Fruit fly (Drosophila melanogaster) whole organism, embryonic: ENCODE measurements around the gene CG5639.

Source experiments
- Asciz ChIP-seq: fragments of 200-800 bp; sonication (Bioruptor generic); optimal IDR thresholded peaks from 2 replicates; lab custom pipeline; 2017; ENCODE audit warnings: missing biosample characterization, mild to moderate bottlenecking, missing genetic modification characterization, missing genetic modification reagents
- Awh ChIP-seq: fragments of 200-800 bp; sonication (Bioruptor generic); IDR thresholded peaks from 2 replicates; pipeline ENCODE4, ENCODE4 v1.3.6; 2022; ENCODE audit warnings: missing biosample characterization, missing genetic modification characterization
- BEAF-32 ChIP-seq: fragments of 200-800 bp; sonication (Bioruptor generic); optimal IDR thresholded peaks from 3 replicates; lab custom pipeline; 2017; ENCODE audit warnings: missing biosample characterization, missing genetic modification characterization, mild to moderate bottlenecking, moderate library complexity, missing genetic modification reagents
- Bdp1 ChIP-seq: fragments of 200-800 bp; sonication (Bioruptor generic); optimal IDR thresholded peaks from 3 replicates; lab custom pipeline; 2016; ENCODE audit warnings: missing biosample characterization, missing genetic modification characterization
- CG10274 ChIP-seq: fragments of 200-800 bp; sonication (Bioruptor generic); optimal IDR thresholded peaks from 3 replicates; lab custom pipeline; 2017; ENCODE audit warnings: missing biosample characterization, mild to moderate bottlenecking, missing genetic modification characterization
- CG12071 ChIP-seq: fragments of 200-800 bp; sonication (Bioruptor generic); optimal IDR thresholded peaks from 3 replicates; lab custom pipeline; 2018; ENCODE audit warnings: missing biosample characterization, mild to moderate bottlenecking, missing genetic modification characterization
- CG12769 ChIP-seq: fragments of 200-800 bp; sonication (Bioruptor generic); optimal IDR thresholded peaks from 2 replicates; lab custom pipeline; 2019; ENCODE audit warnings: missing biosample characterization, mild to moderate bottlenecking, missing genetic modification characterization, moderate library complexity
- CG13424 ChIP-seq: fragments of 200-800 bp; sonication (Bioruptor generic); optimal IDR thresholded peaks from 2 replicates; lab custom pipeline; 2019; ENCODE audit warnings: missing biosample characterization, mild to moderate bottlenecking, missing genetic modification characterization, moderate library complexity
- CG17802 ChIP-seq: fragments of 200-800 bp; sonication (Bioruptor generic); optimal IDR thresholded peaks from 2 replicates; lab custom pipeline; 2018; ENCODE audit warnings: missing biosample characterization, mild to moderate bottlenecking, missing genetic modification characterization, moderate library complexity
- CG18619 ChIP-seq: fragments of 200-800 bp; sonication (Bioruptor generic); optimal IDR thresholded peaks from 3 replicates; lab custom pipeline; 2017; ENCODE audit warnings: missing biosample characterization, mild to moderate bottlenecking, missing genetic modification characterization
- CG2199 ChIP-seq: fragments of 200-800 bp; sonication (Bioruptor generic); IDR thresholded peaks from 3 replicates; pipeline ENCODE4 v1.3.6; 2022; ENCODE audit warnings: missing biosample characterization, missing genetic modification characterization
- CG2712 ChIP-seq: fragments of 200-800 bp; optimal IDR thresholded peaks from 3 replicates; lab custom pipeline; 2019; ENCODE audit warnings: missing biosample characterization, mild to moderate bottlenecking, missing genetic modification characterization, moderate library complexity
- CG30020 ChIP-seq: fragments of 200-800 bp; optimal IDR thresholded peaks from 2 replicates; lab custom pipeline; 2019; ENCODE audit warnings: missing biosample characterization, mild to moderate bottlenecking, missing genetic modification characterization, moderate library complexity
- CG3065 ChIP-seq: fragments of 200-800 bp; sonication (Bioruptor generic); optimal IDR thresholded peaks from 2 replicates; lab custom pipeline; 2016; ENCODE audit warnings: missing biosample characterization, missing genetic modification characterization
- CG4328 ChIP-seq: fragments of 200-800 bp; sonication (Bioruptor generic); optimal IDR thresholded peaks from 3 replicates; lab custom pipeline; 2017; ENCODE audit warnings: missing biosample characterization, missing genetic modification reagents, missing genetic modification characterization
- CG4360 ChIP-seq: fragments of 200-800 bp; sonication (Bioruptor generic); IDR thresholded peaks from 2 replicates; pipeline ENCODE4 v1.3.6; 2022; ENCODE audit warnings: missing biosample characterization, missing genetic modification characterization
- CG4617 ChIP-seq: fragments of 200-800 bp; sonication (Bioruptor generic); optimal IDR thresholded peaks from 3 replicates; lab custom pipeline; 2016; ENCODE audit warnings: missing biosample characterization, missing genetic modification characterization, borderline replicate concordance
- CG5245 ChIP-seq: fragments of 200-800 bp; sonication (Bioruptor generic); optimal IDR thresholded peaks from 3 replicates; lab custom pipeline; 2016; ENCODE audit warnings: missing biosample characterization, missing genetic modification characterization
- CG6791 ChIP-seq: fragments of 200-800 bp; sonication (Bioruptor generic); IDR thresholded peaks from 3 replicates; pipeline ENCODE4 v1.3.6; 2022; ENCODE audit warnings: missing biosample characterization, missing genetic modification characterization; ENCODE audit not compliant: partially characterized antibody
- CG6813 ChIP-seq: fragments of 200-800 bp; sonication (Bioruptor generic); optimal IDR thresholded peaks from 2 replicates; lab custom pipeline; 2017; ENCODE audit warnings: missing biosample characterization, missing genetic modification characterization, mild to moderate bottlenecking, moderate library complexity, missing genetic modification reagents
- CG6854 ChIP-seq: fragments of 200-800 bp; sonication (Bioruptor generic); optimal IDR thresholded peaks from 3 replicates; lab custom pipeline; 2017; ENCODE audit warnings: missing biosample characterization, mild to moderate bottlenecking, missing genetic modification characterization
- CG8765 ChIP-seq: fragments of 200-800 bp; sonication (Bioruptor generic); IDR thresholded peaks from 2 replicates; pipeline ENCODE4 v1.3.6; 2022; ENCODE audit warnings: missing biosample characterization, missing genetic modification characterization
- Camta ChIP-seq: fragments of 200-800 bp; sonication (Bioruptor generic); optimal IDR thresholded peaks from 2 replicates; lab custom pipeline; 2016; ENCODE audit warnings: missing biosample characterization, missing genetic modification characterization
- CoRest ChIP-seq: fragments of 200-800 bp; sonication (Bioruptor generic); optimal IDR thresholded peaks from 3 replicates; lab custom pipeline; 2018; ENCODE audit warnings: missing biosample characterization, mild to moderate bottlenecking, missing genetic modification characterization, moderate library complexity
- D ChIP-seq, 2 experiments: fragments of 200-800 bp in 1 of 2; fragments of >200 bp in 1 of 2; sonication (Bioruptor generic) in 1 of 2; optimal IDR thresholded peaks; 2 replicates in 1 of 2; 3 replicates in 1 of 2; lab custom pipeline; 2017; ENCODE audit warnings: mild to moderate bottlenecking in 1 of 2, missing biosample characterization in 1 of 2, missing genetic modification characterization in 1 of 2, missing genetic modification reagents in 1 of 2
- Gug ChIP-seq: fragments of 200-800 bp; sonication (Bioruptor generic); IDR thresholded peaks from 4 replicates; pipeline ENCODE4 v1.3.6; 2022; ENCODE audit warnings: missing biosample characterization, missing genetic modification characterization
- HLHmδ ChIP-seq: fragments of 200-800 bp; sonication (Bioruptor generic); optimal IDR thresholded peaks from 2 replicates; lab custom pipeline; 2018; ENCODE audit warnings: missing biosample characterization, mild to moderate bottlenecking, missing genetic modification characterization, moderate library complexity
- Hmx ChIP-seq: fragments of 200-800 bp; sonication (Bioruptor generic); optimal IDR thresholded peaks from 2 replicates; lab custom pipeline; 2016; ENCODE audit warnings: missing biosample characterization, missing genetic modification characterization
- Hr39 ChIP-seq: fragments of >200 bp; optimal IDR thresholded peaks from 2 replicates; lab custom pipeline; 2017
- NC2β ChIP-seq: fragments of 200-800 bp; sonication (Bioruptor generic); optimal IDR thresholded peaks from 2 replicates; lab custom pipeline; 2016; ENCODE audit warnings: missing biosample characterization, missing genetic modification characterization
- Opbp ChIP-seq: fragments of 200-800 bp; sonication (Bioruptor generic); IDR thresholded peaks from 3 replicates; pipeline ENCODE4 v1.3.6; 2022; ENCODE audit warnings: missing biosample characterization, missing genetic modification characterization; ENCODE audit not compliant: partially characterized antibody
- Poxn ChIP-seq: fragments of 200-800 bp; sonication (Bioruptor generic); IDR thresholded peaks from 2 replicates; pipeline ENCODE4 v1.3.6; 2022; ENCODE audit warnings: missing biosample characterization, missing genetic modification characterization
- al ChIP-seq: fragments of 200-800 bp; sonication (Bioruptor generic); IDR thresholded peaks from 2 replicates; pipeline ENCODE4 v1.3.6; 2022; ENCODE audit warnings: missing biosample characterization, missing genetic modification characterization
- bab2 ChIP-seq: fragments of 200-800 bp; sonication (Bioruptor generic); optimal IDR thresholded peaks from 2 replicates; lab custom pipeline; 2016; ENCODE audit warnings: missing biosample characterization, missing genetic modification characterization
- btn ChIP-seq: fragments of 200-800 bp; sonication (Bioruptor generic); optimal IDR thresholded peaks from 2 replicates; lab custom pipeline; 2016; ENCODE audit warnings: missing biosample characterization, missing genetic modification characterization
- caup ChIP-seq: fragments of 200-800 bp; sonication (Bioruptor generic); optimal IDR thresholded peaks from 3 replicates; lab custom pipeline; 2017; ENCODE audit warnings: missing biosample characterization, mild to moderate bottlenecking, missing genetic modification characterization, moderate library complexity; ENCODE audit not compliant: severe bottlenecking
- ems ChIP-seq: fragments of 200-800 bp; sonication (Bioruptor generic); optimal IDR thresholded peaks from 3 replicates; lab custom pipeline; 2016; ENCODE audit warnings: missing biosample characterization, missing genetic modification characterization
- en ChIP-seq: fragments of 200-800 bp; sonication (Bioruptor generic); optimal IDR thresholded peaks from 2 replicates; lab custom pipeline; 2016; ENCODE audit warnings: missing biosample characterization, missing genetic modification characterization
- fd102C ChIP-seq: fragments of 200-800 bp; sonication (Bioruptor generic); optimal IDR thresholded peaks from 2 replicates; lab custom pipeline; 2018; ENCODE audit warnings: missing biosample characterization, mild to moderate bottlenecking, missing genetic modification characterization, moderate library complexity
- gsb-n ChIP-seq: fragments of 200-800 bp; sonication (Bioruptor generic); optimal IDR thresholded peaks from 3 replicates; lab custom pipeline; 2018; ENCODE audit warnings: missing biosample characterization, mild to moderate bottlenecking, missing genetic modification characterization
- gt ChIP-seq: fragments of 200-800 bp; sonication (Bioruptor generic); IDR thresholded peaks from 2 replicates; pipeline ENCODE4 v1.3.6; 2022; ENCODE audit warnings: missing biosample characterization, missing genetic modification characterization
- her ChIP-seq: fragments of 200-800 bp; sonication (Bioruptor generic); optimal IDR thresholded peaks from 2 replicates; lab custom pipeline; 2016; ENCODE audit warnings: missing biosample characterization, missing genetic modification characterization
- nau ChIP-seq: fragments of 200-800 bp; sonication (Bioruptor generic); optimal IDR thresholded peaks from 3 replicates; lab custom pipeline; 2017; ENCODE audit warnings: missing biosample characterization, mild to moderate bottlenecking, missing genetic modification characterization, missing genetic modification reagents
- pum ChIP-seq: fragments of 200-800 bp; sonication (Bioruptor generic); optimal IDR thresholded peaks from 2 replicates; lab custom pipeline; 2016; ENCODE audit warnings: missing biosample characterization, missing genetic modification characterization
- scrt ChIP-seq: fragments of 200-800 bp; sonication (Bioruptor generic); optimal IDR thresholded peaks from 2 replicates; lab custom pipeline; 2018; ENCODE audit warnings: missing biosample characterization, mild to moderate bottlenecking, missing genetic modification characterization, moderate library complexity
- tap ChIP-seq: fragments of 200-800 bp; optimal IDR thresholded peaks from 3 replicates; lab custom pipeline; 2019; ENCODE audit warnings: missing biosample characterization, mild to moderate bottlenecking, missing genetic modification characterization, moderate library complexity
- tio ChIP-seq: fragments of 200-800 bp; sonication (Bioruptor generic); optimal IDR thresholded peaks from 2 replicates; lab custom pipeline; 2017; ENCODE audit warnings: missing biosample characterization, missing genetic modification characterization, inconsistent platforms
- toy ChIP-seq: fragments of 200-800 bp; sonication (Bioruptor generic); IDR thresholded peaks from 2 replicates; pipeline ENCODE4 v1.3.6; 2022; ENCODE audit warnings: missing biosample characterization, missing genetic modification characterization
- zf30C ChIP-seq: fragments of 200-800 bp; sonication (Bioruptor generic); optimal IDR thresholded peaks from 3 replicates; lab custom pipeline; 2018; ENCODE audit warnings: missing biosample characterization, mild to moderate bottlenecking, missing genetic modification characterization

CG5639 gene

dm6 chr3R:27604636-27605443 is 8.9 kb upstream of the CG5639 start (continued):
- TF ChIP-seq pum (GFP tag; lab: Kevin White, UChicago) (no peak), Hr39 (lab: Kevin White, UChicago) (no peak), scrt (no peak), D (optimal IDR thresholded peaks at IDR 0.05; lab: Kevin White, UChicago) (no peak), D (GFP tag; optimal IDR thresholded peaks at IDR 0.05; lab: Kevin White, UChicago) (peak; percentile 29), CG13424 (no peak), CG2199 (peak; percentile 91; the same call in 2 of the 3 replicates), btn (GFP tag; lab: Kevin White, UChicago) (no peak), en (GFP tag; lab: Kevin White, UChicago) (no peak), CG17802 (no peak), CG4328 (GFP tag; lab: Kevin White, UChicago) (no peak), BEAF-32 (GFP tag; lab: Kevin White, UChicago) (no peak), Gug (GFP tag; lab: Robert Waterston, UW) (no peak), CG6854 (GFP tag; lab: Kevin White, UChicago) (no peak), HLHmδ (GFP tag; lab: Kevin White, UChicago) (no peak), Bdp1 (GFP tag; lab: Kevin White, UChicago) (no peak), CG12769 (tag; lab: Kevin White, UChicago) (no peak), Hmx (GFP tag; lab: Kevin White, UChicago) (no peak), CG10274 (no peak), gsb-n (no peak), toy (GFP tag; lab: Robert Waterston, UW) (no peak), NC2β (GFP tag; lab: Kevin White, UChicago) (no peak), tap (tag; lab: Kevin White, UChicago) (no peak), CG12071 (GFP tag; lab: Kevin White, UChicago) (no peak), CG6791 (GFP tag; lab: Robert Waterston, UW) (no peak), caup (no peak), gt (GFP tag; lab: Robert Waterston, UW) (no peak), Camta (GFP tag; lab: Kevin White, UChicago) (no peak), Awh (GFP tag; lab: Robert Waterston, UW) (no peak), tio (no peak), Asciz (GFP tag; lab: Kevin White, UChicago) (no peak), CG18619 (no peak), her (GFP tag; lab: Kevin White, UChicago) (no peak), Opbp (GFP tag; lab: Robert Waterston, UW) (no peak), CG4360 (no peak), Poxn (GFP tag; lab: Robert Waterston, UW) (no peak), al (no peak), CG2712 (tag; lab: Kevin White, UChicago) (peak; percentile 46), CG30020 (tag; lab: Kevin White, UChicago) (no peak), CG8765 (GFP tag; lab: Robert Waterston, UW) (no peak), CG6813 (GFP tag; lab: Kevin White, UChicago) (peak; percentile 10), zf30C (GFP tag; lab: Kevin White, UChicago) (no peak), nau (GFP tag; lab: Kevin White, UChicago) (no peak), CG3065 (GFP tag; lab: Kevin White, UChicago) (no peak), fd102C (no peak), CG5245 (GFP tag; lab: Kevin White, UChicago) (no peak), CoRest (tag; lab: Kevin White, UChicago) (peak; percentile 43), CG4617 (no peak), bab2 (peak; percentile 6), ems (GFP tag; lab: Kevin White, UChicago) (no peak)
